Worm (Caenorhabditis elegans): ENCODE measurements around the gene idpp-12.

Gene idpp-12

ce11 chrIV:3345484-3345883, 41.7 kb downstream of the idpp-12 start:
- TF ChIP-seq nhr-47 (tag; optimal IDR thresholded peaks at IDR 0.05), result no peak
- no peak for TF ChIP-seq lsy-2 (tag; optimal IDR thresholded peaks at IDR 0.05)
- TF ChIP-seq nhr-20 (tag; optimal IDR thresholded peaks at IDR 0.05), result no peak
- TF ChIP-seq nhr-28 (tag; optimal IDR thresholded peaks at IDR 0.05), result no peak
- TF ChIP-seq aly-2 (tag; optimal IDR thresholded peaks at IDR 0.05), result no peak

- TF ChIP-seq xbp-1 (tag; optimal IDR thresholded peaks at IDR 0.05) (no peak), lsy-2 (tag; optimal IDR thresholded peaks at IDR 0.05) (no peak), nhr-85 (tag) (no peak), blmp-1 (tag; optimal IDR thresholded peaks at IDR 0.05) (no peak), lin-39 (tag; optimal IDR thresholded peaks at IDR 0.05) (no peak), nhr-84 (tag; optimal IDR thresholded peaks at IDR 0.05) (no peak), unc-130 (tag; optimal IDR thresholded peaks at IDR 0.05) (no peak), unc-98 (GFP tag; IDR thresholded peaks at IDR 0.05) (no peak), lin-14 (GFP tag; optimal IDR thresholded peaks at IDR 0.05) (peak; percentile 1), ztf-11 (tag; optimal IDR thresholded peaks at IDR 0.05) (no peak), nhr-76 (tag; optimal IDR thresholded peaks at IDR 0.05) (no peak), efl-1 (optimal IDR thresholded peaks at IDR 0.05) (no peak), efl-1 (GFP tag; optimal IDR thresholded peaks at IDR 0.05 in 1 of 2) (peak in 1 of 2 experiments; percentile 41), ceh-8 (GFP tag; optimal IDR thresholded peaks at IDR 0.05) (peak; percentile 83)
These were observed 44.5 kb downstream of the idpp-12 start for ce11 chrIV:3348334-3348733.

ce11 chrIV:3349977-3350580, 46.3 kb downstream of the idpp-12 start, which contains the start of gene elks-1:
elks-1 (minus strand) TSS chrIV:3350027.
- TF ChIP-seq lsy-2 (tag; optimal IDR thresholded peaks at IDR 0.05), result peak in 1 of 2 experiments; percentile 21
- TF ChIP-seq efl-1 (optimal IDR thresholded peaks at IDR 0.05), result peak; percentile 42 to 57
- peak in 1 of 2 experiments; percentile 75 for TF ChIP-seq efl-1 (GFP tag; optimal IDR thresholded peaks at IDR 0.05 in 1 of 2)
- no peak for TF ChIP-seq C04F5.9 (tag; optimal IDR thresholded peaks at IDR 0.05)
- TF ChIP-seq ceh-88 (GFP tag; IDR thresholded peaks at IDR 0.05), result no peak
- TF ChIP-seq blmp-1 (tag; optimal IDR thresholded peaks at IDR 0.05), result peak; percentile 7
- no peak for TF ChIP-seq fkh-10 (GFP tag; optimal IDR thresholded peaks at IDR 0.05)
- TF ChIP-seq lin-14 (GFP tag; optimal IDR thresholded peaks at IDR 0.05), result peak; percentile 19
- no peak for TF ChIP-seq xbp-1 (tag; optimal IDR thresholded peaks at IDR 0.05)
- TF ChIP-seq mdl-1 (tag; optimal IDR thresholded peaks at IDR 0.05), result no peak
- TF ChIP-seq lin-39 (tag; optimal IDR thresholded peaks at IDR 0.05), result no peak
- peak in 1 of 3 experiments; percentile 32 for TF ChIP-seq ceh-82 (tag; optimal IDR thresholded peaks at IDR 0.05)

DNA sequence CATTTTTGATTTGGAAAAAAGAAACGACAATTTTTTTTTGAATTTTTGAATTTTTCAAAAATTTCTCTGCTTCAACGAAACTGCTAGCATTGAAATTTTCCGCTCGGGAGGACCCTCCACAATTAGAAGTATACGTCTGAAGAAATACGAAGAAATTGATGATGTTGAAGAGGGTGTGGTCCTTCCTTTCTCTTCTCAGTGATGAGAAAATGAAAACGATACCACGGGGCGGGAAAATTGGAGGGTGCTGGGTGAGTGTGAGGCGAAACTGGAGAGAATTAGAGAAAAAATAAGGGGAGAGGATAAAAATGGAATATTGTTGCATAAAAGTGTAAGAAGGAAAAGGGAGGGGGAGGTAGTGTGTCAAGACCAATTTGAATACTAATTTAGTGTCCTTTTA, 48.2 kb downstream of the idpp-12 start:
- TF ChIP-seq hpl-2 (GFP tag; optimal IDR thresholded peaks at IDR 0.05) (no peak), nhr-85 (tag) (peak; percentile 55), blmp-1 (tag; optimal IDR thresholded peaks at IDR 0.05) (peak; percentile 90), nhr-90 (tag; optimal IDR thresholded peaks at IDR 0.05; ENCODE audit: poor library complexity) (no peak), sptf-1 (tag; optimal IDR thresholded peaks at IDR 0.05) (no peak), lin-14 (GFP tag; optimal IDR thresholded peaks at IDR 0.05) (peak; percentile 28), lin-15B (tag; optimal IDR thresholded peaks at IDR 0.05) (no peak), ceh-82 (tag; optimal IDR thresholded peaks at IDR 0.05) (peak in 1 of 3 experiments; percentile 16)

Measured in whole organism, L1 larva.